Fruit fly (Drosophila melanogaster) whole organism, embryonic: ENCODE data around the gene CG7379.
A peak's percentile ranks its signal among the peaks of the same experiment; 100 is the strongest.

ENCODE experiments used
- Abd-B ChIP-seq: fragments of 200-800 bp; sonication (Bioruptor generic); optimal IDR thresholded peaks from 2 replicates; lab custom pipeline; 2018; ENCODE audit warnings: missing biosample characterization, mild to moderate bottlenecking, missing genetic modification characterization, moderate library complexity
- Atf6 ChIP-seq: fragments of 200-800 bp; sonication (Bioruptor generic); IDR thresholded peaks from 2 replicates; pipeline ENCODE4 v1.3.6; 2022; ENCODE audit warnings: missing biosample characterization, missing genetic modification characterization
- CG10321 ChIP-seq: fragments of 200-800 bp; sonication (Bioruptor generic); IDR thresholded peaks from 2 replicates; pipeline ENCODE4 v1.3.6; 2022; ENCODE audit warnings: missing biosample characterization, missing genetic modification characterization
- CG10543 ChIP-seq: fragments of 200-800 bp; sonication (Bioruptor generic); optimal IDR thresholded peaks from 3 replicates; lab custom pipeline; 2017; ENCODE audit warnings: missing biosample characterization, mild to moderate bottlenecking, missing genetic modification characterization, moderate library complexity
- CG11456 ChIP-seq: fragments of 200-800 bp; sonication (Bioruptor generic); IDR thresholded peaks from 3 replicates; pipeline ENCODE4 v1.3.6; 2022; ENCODE audit warnings: missing biosample characterization, missing genetic modification characterization
- CG11504 ChIP-seq: fragments of 200-800 bp; sonication (Bioruptor generic); optimal IDR thresholded peaks from 3 replicates; lab custom pipeline; 2019; ENCODE audit warnings: missing biosample characterization, mild to moderate bottlenecking, missing genetic modification characterization, moderate library complexity
- CG14710 ChIP-seq: fragments of 200-800 bp; sonication (Bioruptor generic); optimal IDR thresholded peaks from 3 replicates; lab custom pipeline; 2019; ENCODE audit warnings: missing biosample characterization, mild to moderate bottlenecking, missing genetic modification characterization, moderate library complexity
- CG14860 ChIP-seq: fragments of 200-800 bp; sonication (Bioruptor generic); IDR thresholded peaks from 3 replicates; pipeline ENCODE4 v1.3.6; 2022; ENCODE audit warnings: missing biosample characterization, missing genetic modification characterization; ENCODE audit not compliant: partially characterized antibody
- CG1529 ChIP-seq: fragments of 200-800 bp; sonication (Bioruptor generic); optimal IDR thresholded peaks from 3 replicates; lab custom pipeline; 2018; ENCODE audit warnings: missing biosample characterization, missing genetic modification characterization
- CG17385 ChIP-seq: fragments of 200-800 bp; sonication (Bioruptor generic); optimal IDR thresholded peaks from 3 replicates; lab custom pipeline; 2018; ENCODE audit warnings: missing biosample characterization, mild to moderate bottlenecking, missing genetic modification characterization
- CG17568 ChIP-seq: fragments of 200-800 bp; sonication (Bioruptor generic); optimal IDR thresholded peaks from 2 replicates; lab custom pipeline; 2018; ENCODE audit warnings: missing biosample characterization, mild to moderate bottlenecking, missing genetic modification characterization, moderate library complexity
- CG17802 ChIP-seq: fragments of 200-800 bp; sonication (Bioruptor generic); optimal IDR thresholded peaks from 2 replicates; lab custom pipeline; 2018; ENCODE audit warnings: missing biosample characterization, mild to moderate bottlenecking, missing genetic modification characterization, moderate library complexity
- CG2202 ChIP-seq: fragments of 200-800 bp; sonication (Bioruptor generic); optimal IDR thresholded peaks from 2 replicates; lab custom pipeline; 2018; ENCODE audit warnings: missing biosample characterization, mild to moderate bottlenecking, missing genetic modification characterization
- CG3726 ChIP-seq: fragments of 200-800 bp; sonication (Bioruptor generic); IDR thresholded peaks from 3 replicates; pipeline ENCODE4, ENCODE4 v1.3.6; 2022; ENCODE audit warnings: missing biosample characterization, missing genetic modification characterization
- CG3847 ChIP-seq: fragments of 200-800 bp; sonication (Bioruptor generic); IDR thresholded peaks from 2 replicates; pipeline ENCODE4 v1.3.6; 2022; ENCODE audit warnings: missing biosample characterization, missing genetic modification characterization
- CG6175 ChIP-seq: fragments of 200-800 bp; sonication (Bioruptor generic); IDR thresholded peaks from 3 replicates; pipeline ENCODE4 v1.3.6; 2022; ENCODE audit warnings: missing biosample characterization, missing genetic modification characterization
- CG7271 ChIP-seq: fragments of 200-800 bp; sonication (Bioruptor generic); optimal IDR thresholded peaks from 2 replicates; lab custom pipeline; 2018; ENCODE audit warnings: missing biosample characterization, mild to moderate bottlenecking, missing genetic modification characterization, moderate library complexity
- CG7357 ChIP-seq: fragments of 200-800 bp; sonication (Bioruptor generic); IDR thresholded peaks from 3 replicates; pipeline ENCODE4 v1.3.6; 2022; ENCODE audit warnings: missing biosample characterization, missing genetic modification characterization
- CG7745 ChIP-seq: fragments of 200-800 bp; sonication (Bioruptor generic); optimal IDR thresholded peaks from 2 replicates; lab custom pipeline; 2018; ENCODE audit warnings: missing biosample characterization, mild to moderate bottlenecking, missing genetic modification characterization, moderate library complexity
- CG7963 ChIP-seq: fragments of 200-800 bp; sonication (Bioruptor generic); IDR thresholded peaks from 3 replicates; pipeline ENCODE4 v1.3.6; 2022; ENCODE audit warnings: missing biosample characterization, missing genetic modification characterization; ENCODE audit not compliant: partially characterized antibody
- CG8388 ChIP-seq: fragments of 200-800 bp; sonication (Bioruptor generic); optimal IDR thresholded peaks from 2 replicates; lab custom pipeline; 2019; ENCODE audit warnings: missing biosample characterization, mild to moderate bottlenecking, missing genetic modification characterization, moderate library complexity
- CG9797 ChIP-seq: fragments of 200-800 bp; sonication (Bioruptor generic); optimal IDR thresholded peaks from 3 replicates; lab custom pipeline; 2018; ENCODE audit warnings: missing biosample characterization, mild to moderate bottlenecking, missing genetic modification characterization
- CG9876 ChIP-seq: fragments of 200-800 bp; sonication (Bioruptor generic); optimal IDR thresholded peaks from 2 replicates; lab custom pipeline; 2016; ENCODE audit warnings: missing biosample characterization, missing genetic modification characterization
- CkIIα-i1 ChIP-seq: fragments of 200-800 bp; sonication (Bioruptor generic); IDR thresholded peaks from 2 replicates; pipeline ENCODE4 v1.3.6; 2022; ENCODE audit warnings: missing biosample characterization, missing genetic modification characterization
- CoRest ChIP-seq: fragments of 200-800 bp; sonication (Bioruptor generic); optimal IDR thresholded peaks from 3 replicates; lab custom pipeline; 2018; ENCODE audit warnings: missing biosample characterization, mild to moderate bottlenecking, missing genetic modification characterization, moderate library complexity
- D19A ChIP-seq: fragments of 200-800 bp; optimal IDR thresholded peaks from 3 replicates; lab custom pipeline; 2019; ENCODE audit warnings: missing biosample characterization, mild to moderate bottlenecking, missing genetic modification characterization, moderate library complexity
- Dip2 ChIP-seq: fragments of 200-800 bp; sonication (Bioruptor generic); IDR thresholded peaks from 2 replicates; pipeline ENCODE4 v1.3.6; 2022; ENCODE audit warnings: missing biosample characterization, missing genetic modification characterization
- H15 ChIP-seq: fragments of 200-800 bp; sonication (Bioruptor generic); IDR thresholded peaks from 3 replicates; pipeline ENCODE4 v1.3.6; 2022; ENCODE audit warnings: missing biosample characterization, missing genetic modification characterization
- HLH3B ChIP-seq: fragments of 200-800 bp; sonication (Bioruptor generic); IDR thresholded peaks from 2 replicates; pipeline ENCODE4 v1.3.6; 2022; ENCODE audit warnings: missing biosample characterization, missing genetic modification characterization
- HLHmδ ChIP-seq: fragments of 200-800 bp; sonication (Bioruptor generic); optimal IDR thresholded peaks from 2 replicates; lab custom pipeline; 2018; ENCODE audit warnings: missing biosample characterization, mild to moderate bottlenecking, missing genetic modification characterization, moderate library complexity
- Myb ChIP-seq: fragments of 200-800 bp; sonication (Bioruptor generic); optimal IDR thresholded peaks from 2 replicates; lab custom pipeline; 2016; ENCODE audit warnings: missing biosample characterization, missing genetic modification characterization
- Opbp ChIP-seq: fragments of 200-800 bp; sonication (Bioruptor generic); IDR thresholded peaks from 3 replicates; pipeline ENCODE4 v1.3.6; 2022; ENCODE audit warnings: missing biosample characterization, missing genetic modification characterization; ENCODE audit not compliant: partially characterized antibody
- Stat92E ChIP-seq, 3 experiments: fragments of >200 bp in 2 of 3; fragments of 200-800 bp in 1 of 3; sonication (Bioruptor generic) in 1 of 3; optimal IDR thresholded peaks; 2 replicates each; lab custom pipeline; 2017 to 2019; ENCODE audit warnings: missing biosample characterization in 3 of 3, missing genetic modification characterization in 3 of 3, mild to moderate bottlenecking in 1 of 3, moderate library complexity in 1 of 3
- bsh ChIP-seq, 2 experiments: fragments of 200-800 bp; sonication (Bioruptor generic); optimal IDR thresholded peaks; 2 replicates each; lab custom pipeline; 2017 to 2018; ENCODE audit warnings: mild to moderate bottlenecking in 2 of 2, missing biosample characterization in 2 of 2, missing genetic modification characterization in 2 of 2, moderate library complexity in 1 of 2
- crol ChIP-seq: fragments of 200-800 bp; sonication (Bioruptor generic); IDR thresholded peaks from 2 replicates; pipeline ENCODE4 v1.3.6; 2022; ENCODE audit warnings: missing biosample characterization, missing genetic modification characterization
- dmrt11E ChIP-seq: fragments of 200-800 bp; sonication (Bioruptor generic); optimal IDR thresholded peaks from 3 replicates; lab custom pipeline; 2018; ENCODE audit warnings: missing biosample characterization, mild to moderate bottlenecking, missing genetic modification characterization, moderate library complexity
- en ChIP-seq: fragments of 200-800 bp; sonication (Bioruptor generic); optimal IDR thresholded peaks from 2 replicates; lab custom pipeline; 2016; ENCODE audit warnings: missing biosample characterization, missing genetic modification characterization
- fru ChIP-seq: fragments of >200 bp; optimal IDR thresholded peaks from 2 replicates; lab custom pipeline; 2017
- gfzf ChIP-seq: fragments of 200-800 bp; sonication (Bioruptor generic); optimal IDR thresholded peaks from 2 replicates; lab custom pipeline; 2016; ENCODE audit warnings: missing biosample characterization, mild to moderate bottlenecking, missing genetic modification characterization, moderate library complexity
- grn ChIP-seq: fragments of 200-800 bp; sonication (Bioruptor generic); optimal IDR thresholded peaks from 3 replicates; lab custom pipeline; 2017; ENCODE audit warnings: missing biosample characterization, missing genetic modification characterization
- kay ChIP-seq: fragments of 200-800 bp; sonication (Bioruptor generic); optimal IDR thresholded peaks from 2 replicates; lab custom pipeline; 2016; ENCODE audit warnings: missing biosample characterization, missing genetic modification characterization
- lab ChIP-seq: fragments of 200-800 bp; sonication (Bioruptor generic); optimal IDR thresholded peaks from 3 replicates; lab custom pipeline; 2017; ENCODE audit warnings: missing biosample characterization, missing genetic modification characterization, mild to moderate bottlenecking, moderate library complexity, missing genetic modification reagents
- p53 ChIP-seq: fragments of 200-800 bp; sonication (Bioruptor generic); optimal IDR thresholded peaks from 2 replicates; lab custom pipeline; 2016; ENCODE audit warnings: missing biosample characterization, missing genetic modification characterization
- peb ChIP-seq: fragments of 200-800 bp; sonication (Bioruptor generic); IDR thresholded peaks from 2 replicates; pipeline ENCODE4 v1.3.6; 2022; ENCODE audit warnings: missing biosample characterization, missing genetic modification characterization
- scrt ChIP-seq: fragments of 200-800 bp; sonication (Bioruptor generic); optimal IDR thresholded peaks from 2 replicates; lab custom pipeline; 2018; ENCODE audit warnings: missing biosample characterization, mild to moderate bottlenecking, missing genetic modification characterization, moderate library complexity
- seq ChIP-seq: fragments of 200-800 bp; sonication (Bioruptor generic); IDR thresholded peaks from 2 replicates; pipeline ENCODE4 v1.3.6; 2022; ENCODE audit warnings: missing biosample characterization, missing genetic modification characterization
- sqz ChIP-seq: fragments of 200-800 bp; sonication (Bioruptor generic); optimal IDR thresholded peaks from 3 replicates; lab custom pipeline; 2018; ENCODE audit warnings: missing biosample characterization, mild to moderate bottlenecking, missing genetic modification characterization
- unpg ChIP-seq: fragments of 200-800 bp; sonication (Bioruptor generic); optimal IDR thresholded peaks from 3 replicates; lab custom pipeline; 2018; ENCODE audit warnings: missing biosample characterization, mild to moderate bottlenecking, missing genetic modification characterization, moderate library complexity
- yki ChIP-seq: fragments of >200 bp; optimal IDR thresholded peaks from 3 replicates; lab custom pipeline; 2018

CG7379 gene

dm6 chr3R:17810951-17811706 is 13.0 kb upstream of the CG7379 start, which contains the start of the genes Alg1 and tinc (continued):
- TF ChIP-seq lab = peak; percentile 72
- TF ChIP-seq CG7745 (tag; lab: Kevin White, UChicago) = no peak
- no peak for TF ChIP-seq yki (lab: Kevin White, UChicago)
- peak; percentile 97 for TF ChIP-seq CG17568 (GFP tag; lab: Kevin White, UChicago)
- no peak for TF ChIP-seq CG7271 (tag; lab: Kevin White, UChicago)
- peak in 1 of 2 experiments; percentile 68 for TF ChIP-seq bsh (GFP tag; optimal IDR thresholded peaks at IDR 0.05; lab: Kevin White, UChicago)
- no peak for TF ChIP-seq H15
- peak; percentile 83 for TF ChIP-seq unpg
- TF ChIP-seq CG17802 (tag; lab: Kevin White, UChicago) = no peak
- TF ChIP-seq CG11456 = 0 out of 3 replicates have a peak, but pooled peaks have one; percentile 24
- peak; percentile 50; the same call in 1 of the 3 replicates for TF ChIP-seq Opbp (GFP tag; lab: Robert Waterston, UW)
- TF ChIP-seq peb = no peak
- TF ChIP-seq CG11504 (tag; lab: Kevin White, UChicago) = peak; percentile 79
- no peak for TF ChIP-seq en (GFP tag; lab: Kevin White, UChicago)
- TF ChIP-seq CkIIα-i1 = no peak
- TF ChIP-seq CG8388 (GFP tag; lab: Kevin White, UChicago) = peak; percentile 59
- TF ChIP-seq scrt (GFP tag; lab: Kevin White, UChicago) = peak; percentile 16
- no peak for TF ChIP-seq seq
- TF ChIP-seq Abd-B = peak; percentile 8
- TF ChIP-seq CoRest (tag; lab: Kevin White, UChicago) = peak; percentile 84
- TF ChIP-seq CG14710 = peak; percentile 85
- TF ChIP-seq CG7963 = no peak
- TF ChIP-seq kay (GFP tag; lab: Kevin White, UChicago) = peak; percentile 21
- no peak for TF ChIP-seq CG9876 (GFP tag; lab: Kevin White, UChicago)
- peak; percentile 63 for TF ChIP-seq CG17385
- TF ChIP-seq CG3726 (GFP tag; lab: Robert Waterston, UW) = no peak
- TF ChIP-seq sqz (GFP tag; lab: Kevin White, UChicago) = peak; percentile 13
- peak; percentile 96 for TF ChIP-seq Myb
- peak; percentile 27 for TF ChIP-seq CG2202
- no peak for TF ChIP-seq crol
- TF ChIP-seq Stat92E (GFP tag; optimal IDR thresholded peaks at IDR 0.05; lab: Kevin White, UChicago) = peak in 1 of 3 experiments; percentile 71
- TF ChIP-seq CG6175 (GFP tag; lab: Robert Waterston, UW) = no peak
- TF ChIP-seq D19A (tag; lab: Kevin White, UChicago) = peak; percentile 68
- peak; percentile 73 for TF ChIP-seq CG10543 (GFP tag; lab: Kevin White, UChicago)
- peak; percentile 78 for TF ChIP-seq Atf6 (GFP tag; lab: Robert Waterston, UW)
- no peak for TF ChIP-seq Dip2
- TF ChIP-seq HLHmδ (GFP tag; lab: Kevin White, UChicago) = peak; percentile 84
- TF ChIP-seq dmrt11E = peak; percentile 58
- TF ChIP-seq grn (GFP tag; lab: Kevin White, UChicago) = peak; percentile 30
- peak; percentile 90 for TF ChIP-seq CG9797
- no peak for TF ChIP-seq CG10321 (GFP tag; lab: Robert Waterston, UW)
- TF ChIP-seq fru (lab: Kevin White, UChicago) = no peak
- peak; percentile 31; the same call in 1 of the 2 replicates for TF ChIP-seq HLH3B
- TF ChIP-seq CG14860 (GFP tag; lab: Robert Waterston, UW) = no peak
- 0 out of 3 replicates have a peak, but pooled peaks have one; percentile 58 for TF ChIP-seq CG7357 (GFP tag; lab: Robert Waterston, UW)
- TF ChIP-seq p53 (GFP tag; lab: Kevin White, UChicago) = no peak
- TF ChIP-seq gfzf = peak; percentile 89
- TF ChIP-seq CG1529 (GFP tag; lab: Kevin White, UChicago) = no peak
- peak; percentile 69 for TF ChIP-seq CG3847 (GFP tag; lab: Robert Waterston, UW)
